Fruit fly (Drosophila melanogaster) whole organism, embryonic: ENCODE measurements around the gene ple.
A peak's percentile ranks its signal among the peaks of the same experiment; 100 is the strongest.

Source experiments
- Antp ChIP-seq: fragments of 200-800 bp; sonication (Bioruptor generic); optimal IDR thresholded peaks from 3 replicates; lab custom pipeline; 2016; ENCODE audit warnings: missing biosample characterization, missing genetic modification characterization
- Atf-2 ChIP-seq: fragments of 200-800 bp; sonication (Bioruptor generic); optimal IDR thresholded peaks from 2 replicates; lab custom pipeline; 2016; ENCODE audit warnings: missing biosample characterization, missing genetic modification characterization
- C15 ChIP-seq: fragments of 200-800 bp; sonication (Bioruptor generic); IDR thresholded peaks from 3 replicates; pipeline ENCODE4 v1.3.6; 2022; ENCODE audit warnings: missing biosample characterization, missing genetic modification characterization
- CG10959 ChIP-seq: fragments of 200-800 bp; sonication (Bioruptor generic); IDR thresholded peaks from 2 replicates; pipeline ENCODE4 v1.3.6; 2022; ENCODE audit warnings: missing biosample characterization, missing genetic modification characterization
- CG12236 ChIP-seq: fragments of 200-800 bp; sonication (Bioruptor generic); optimal IDR thresholded peaks from 2 replicates; lab custom pipeline; 2016; ENCODE audit warnings: missing biosample characterization, missing genetic modification characterization
- CG13123 ChIP-seq: fragments of 200-800 bp; sonication (Bioruptor generic); optimal IDR thresholded peaks from 2 replicates; lab custom pipeline; 2016; ENCODE audit warnings: missing biosample characterization, missing genetic modification characterization
- CG14667 ChIP-seq: fragments of 200-800 bp; sonication (Bioruptor generic); IDR thresholded peaks from 2 replicates; pipeline ENCODE4 v1.3.6; 2022; ENCODE audit warnings: missing biosample characterization, missing genetic modification characterization
- CG14710 ChIP-seq: fragments of 200-800 bp; sonication (Bioruptor generic); optimal IDR thresholded peaks from 3 replicates; lab custom pipeline; 2019; ENCODE audit warnings: missing biosample characterization, mild to moderate bottlenecking, missing genetic modification characterization, moderate library complexity
- CG14965 ChIP-seq: fragments of 200-800 bp; sonication (Bioruptor generic); optimal IDR thresholded peaks from 2 replicates; lab custom pipeline; 2016; ENCODE audit warnings: missing biosample characterization, missing genetic modification characterization, borderline replicate concordance
- CG15601 ChIP-seq: fragments of 200-800 bp; sonication (Bioruptor generic); optimal IDR thresholded peaks from 3 replicates; lab custom pipeline; 2019; ENCODE audit warnings: missing biosample characterization, mild to moderate bottlenecking, missing genetic modification characterization, moderate library complexity
- CG16815 ChIP-seq: fragments of 200-800 bp; sonication (Bioruptor generic); optimal IDR thresholded peaks from 3 replicates; lab custom pipeline; 2017; ENCODE audit warnings: missing biosample characterization, mild to moderate bottlenecking, missing genetic modification characterization
- CG17802 ChIP-seq: fragments of 200-800 bp; sonication (Bioruptor generic); optimal IDR thresholded peaks from 2 replicates; lab custom pipeline; 2018; ENCODE audit warnings: missing biosample characterization, mild to moderate bottlenecking, missing genetic modification characterization, moderate library complexity
- CG2129 ChIP-seq: fragments of 200-800 bp; sonication (Bioruptor generic); IDR thresholded peaks from 2 replicates; pipeline ENCODE4 v1.3.6; 2022; ENCODE audit warnings: missing biosample characterization, missing genetic modification characterization; ENCODE audit not compliant: partially characterized antibody
- CG30020 ChIP-seq: fragments of 200-800 bp; optimal IDR thresholded peaks from 2 replicates; lab custom pipeline; 2019; ENCODE audit warnings: missing biosample characterization, mild to moderate bottlenecking, missing genetic modification characterization, moderate library complexity
- CG31365 ChIP-seq: fragments of 200-800 bp; sonication (Bioruptor generic); optimal IDR thresholded peaks from 2 replicates; lab custom pipeline; 2018; ENCODE audit warnings: missing biosample characterization, mild to moderate bottlenecking, missing genetic modification characterization
- CG33557 ChIP-seq: fragments of 200-800 bp; sonication (Bioruptor generic); optimal IDR thresholded peaks from 2 replicates; lab custom pipeline; 2019; ENCODE audit warnings: missing biosample characterization, mild to moderate bottlenecking, missing genetic modification characterization, moderate library complexity
- CG6683 ChIP-seq: fragments of 200-800 bp; sonication (Bioruptor generic); optimal IDR thresholded peaks from 2 replicates; lab custom pipeline; 2017; ENCODE audit warnings: missing biosample characterization, mild to moderate bottlenecking, missing genetic modification characterization, missing genetic modification reagents
- CG8089 ChIP-seq: fragments of 200-800 bp; sonication (Bioruptor generic); optimal IDR thresholded peaks from 3 replicates; lab custom pipeline; 2016; ENCODE audit warnings: missing biosample characterization, missing genetic modification characterization
- D19B ChIP-seq: fragments of 200-800 bp; sonication (Bioruptor generic); optimal IDR thresholded peaks from 2 replicates; lab custom pipeline; 2017; ENCODE audit warnings: missing biosample characterization, mild to moderate bottlenecking, missing genetic modification characterization
- Dad ChIP-seq: fragments of 200-800 bp; sonication (Bioruptor generic); optimal IDR thresholded peaks from 3 replicates; lab custom pipeline; 2016; ENCODE audit warnings: missing biosample characterization, missing genetic modification characterization
- E2f1 ChIP-seq: fragments of 200-800 bp; sonication (Bioruptor generic); IDR thresholded peaks from 2 replicates; pipeline ENCODE4 v1.3.6; 2022; ENCODE audit warnings: missing biosample characterization, missing genetic modification characterization
- Hand ChIP-seq: fragments of 200-800 bp; sonication (Bioruptor generic); optimal IDR thresholded peaks from 2 replicates; lab custom pipeline; 2017; ENCODE audit warnings: mild to moderate bottlenecking, missing biosample characterization, missing genetic modification reagents, missing genetic modification characterization
- Hsf ChIP-seq: fragments of 200-800 bp; sonication (Bioruptor generic); optimal IDR thresholded peaks from 3 replicates; lab custom pipeline; 2016; ENCODE audit warnings: missing biosample characterization, missing genetic modification characterization
- Mes4 ChIP-seq: fragments of 200-800 bp; sonication (Bioruptor generic); optimal IDR thresholded peaks from 2 replicates; lab custom pipeline; 2016; ENCODE audit warnings: missing biosample characterization, missing genetic modification characterization
- Nf-YA ChIP-seq: fragments of 200-800 bp; sonication (Bioruptor generic); IDR thresholded peaks from 2 replicates; pipeline ENCODE4 v1.3.6; 2022; ENCODE audit warnings: missing biosample characterization, missing genetic modification characterization
- Sry-β ChIP-seq: fragments of 200-800 bp; sonication (Bioruptor generic); optimal IDR thresholded peaks from 2 replicates; lab custom pipeline; 2018; ENCODE audit warnings: missing biosample characterization, mild to moderate bottlenecking, missing genetic modification characterization, moderate library complexity
- Usf ChIP-seq: fragments of 200-800 bp; sonication (Bioruptor generic); optimal IDR thresholded peaks from 2 replicates; lab custom pipeline; 2017; ENCODE audit warnings: missing genotype, missing biosample characterization, missing genetic modification characterization
- ase ChIP-seq: fragments of 200-800 bp; sonication (Bioruptor generic); IDR thresholded peaks from 3 replicates; pipeline ENCODE4 v1.3.6; 2022; ENCODE audit warnings: missing biosample characterization, missing genetic modification characterization
- ato ChIP-seq: fragments of 200-800 bp; sonication (Bioruptor generic); IDR thresholded peaks from 2 replicates; pipeline ENCODE4 v1.3.6; 2022; ENCODE audit warnings: missing biosample characterization, missing genetic modification characterization; ENCODE audit not compliant: partially characterized antibody
- cwo ChIP-seq: fragments of 200-800 bp; sonication (Bioruptor generic); optimal IDR thresholded peaks from 3 replicates; lab custom pipeline; 2017; ENCODE audit warnings: missing biosample characterization, missing genetic modification characterization, mild to moderate bottlenecking, moderate library complexity, missing genetic modification reagents
- dm ChIP-seq: fragments of 200-800 bp; sonication (Bioruptor generic); optimal IDR thresholded peaks from 3 replicates; lab custom pipeline; 2016; ENCODE audit warnings: missing biosample characterization, missing genetic modification characterization
- dmrt11E ChIP-seq: fragments of 200-800 bp; sonication (Bioruptor generic); optimal IDR thresholded peaks from 3 replicates; lab custom pipeline; 2018; ENCODE audit warnings: missing biosample characterization, mild to moderate bottlenecking, missing genetic modification characterization, moderate library complexity
- gt ChIP-seq: fragments of 200-800 bp; sonication (Bioruptor generic); IDR thresholded peaks from 2 replicates; pipeline ENCODE4 v1.3.6; 2022; ENCODE audit warnings: missing biosample characterization, missing genetic modification characterization
- jigr1 ChIP-seq: fragments of 200-800 bp; sonication (Bioruptor generic); IDR thresholded peaks from 3 replicates; pipeline ENCODE4 v1.3.6; 2022; ENCODE audit warnings: missing biosample characterization, missing genetic modification characterization
- kni ChIP-seq: fragments of 200-800 bp; sonication (Bioruptor generic); optimal IDR thresholded peaks from 3 replicates; lab custom pipeline; 2017; ENCODE audit warnings: mild to moderate bottlenecking, missing biosample characterization, missing genetic modification reagents, missing genetic modification characterization
- lmd ChIP-seq: fragments of 200-800 bp; sonication (Bioruptor generic); IDR thresholded peaks from 2 replicates; pipeline ENCODE4 v1.3.6; 2022; ENCODE audit warnings: missing biosample characterization, missing genetic modification characterization
- otp ChIP-seq: fragments of 200-800 bp; sonication (Bioruptor generic); IDR thresholded peaks from 3 replicates; pipeline ENCODE4, ENCODE4 v1.3.6; 2022; ENCODE audit warnings: missing biosample characterization, missing genetic modification characterization
- pan ChIP-seq, 4 experiments: fragments of >200 bp in 3 of 4; fragments of 200-800 bp in 1 of 4; sonication (Bioruptor generic) in 1 of 4; optimal IDR thresholded peaks in 3 of 4; IDR thresholded peaks in 1 of 4; 2 replicates each; pipeline versions ENCODE4 v1.3.6 to Lab custom; 2017 to 2022; ENCODE audit warnings: missing biosample characterization in 2 of 4, missing genetic modification characterization in 2 of 4, mixed read lengths in 1 of 4
- psq ChIP-seq: fragments of 200-800 bp; sonication (Bioruptor generic); optimal IDR thresholded peaks from 2 replicates; lab custom pipeline; 2017; ENCODE audit warnings: missing biosample characterization, missing genetic modification characterization
- sens-2 ChIP-seq: fragments of 200-800 bp; sonication (Bioruptor generic); IDR thresholded peaks from 2 replicates; pipeline ENCODE4 v1.3.6; 2022; ENCODE audit warnings: missing biosample characterization, missing genetic modification characterization
- stwl ChIP-seq: fragments of 200-800 bp; sonication (Bioruptor generic); optimal IDR thresholded peaks from 3 replicates; lab custom pipeline; 2018; ENCODE audit warnings: missing biosample characterization, mild to moderate bottlenecking, missing genetic modification characterization, moderate library complexity
- sug ChIP-seq: fragments of 200-800 bp; optimal IDR thresholded peaks from 2 replicates; lab custom pipeline; 2019; ENCODE audit warnings: missing biosample characterization, mild to moderate bottlenecking, missing genetic modification characterization, moderate library complexity
- tll ChIP-seq, 2 experiments: fragments of 200-800 bp in 1 of 2; fragments of >200 bp in 1 of 2; sonication (Bioruptor generic) in 1 of 2; optimal IDR thresholded peaks; 2 replicates each; lab custom pipeline; 2017 to 2019; ENCODE audit warnings: missing biosample characterization in 2 of 2, missing genetic modification characterization in 2 of 2, mild to moderate bottlenecking in 1 of 2, moderate library complexity in 1 of 2
- toy ChIP-seq: fragments of 200-800 bp; sonication (Bioruptor generic); IDR thresholded peaks from 2 replicates; pipeline ENCODE4 v1.3.6; 2022; ENCODE audit warnings: missing biosample characterization, missing genetic modification characterization
- twi ChIP-seq: fragments of 200-800 bp; optimal IDR thresholded peaks from 2 replicates; lab custom pipeline; 2019; ENCODE audit warnings: missing biosample characterization, mild to moderate bottlenecking, missing genetic modification characterization, moderate library complexity
- vnd ChIP-seq: fragments of 200-800 bp; sonication (Bioruptor generic); IDR thresholded peaks from 3 replicates; pipeline ENCODE4 v1.3.6; 2022; ENCODE audit warnings: missing biosample characterization, missing genetic modification characterization; ENCODE audit not compliant: partially characterized antibody
- wdn ChIP-seq: fragments of 200-800 bp; sonication (Bioruptor generic); IDR thresholded peaks from 2 replicates; pipeline ENCODE4 v1.3.6; 2022; ENCODE audit warnings: missing biosample characterization, missing genetic modification characterization
- yki ChIP-seq: fragments of >200 bp; optimal IDR thresholded peaks from 3 replicates; lab custom pipeline; 2018
- zen ChIP-seq: fragments of 200-800 bp; sonication (Bioruptor generic); optimal IDR thresholded peaks from 3 replicates; lab custom pipeline; 2018; ENCODE audit warnings: missing biosample characterization, mild to moderate bottlenecking, missing genetic modification characterization, moderate library complexity

The ple gene

dm6 chr3L:6743346-6744165, 24.2 kb upstream of the ple start (continued):
- TF ChIP-seq CG12236 (GFP tag; lab: Kevin White, UChicago) (no peak), sens-2 (GFP tag; lab: Robert Waterston, UW) (no peak), Sry-β (GFP tag; lab: Kevin White, UChicago) (peak; percentile 57), CG33557 (GFP tag; lab: Kevin White, UChicago) (peak; percentile 19), CG2129 (no peak), lmd (no peak), psq (peak; percentile 99), gt (GFP tag; lab: Robert Waterston, UW) (no peak), dmrt11E (tag; lab: Kevin White, UChicago) (peak; percentile 49), Atf-2 (GFP tag; lab: Kevin White, UChicago) (no peak), sug (tag; lab: Kevin White, UChicago) (peak; percentile 62), vnd (GFP tag; lab: Robert Waterston, UW) (no peak), CG31365 (tag; lab: Kevin White, UChicago) (no peak), CG14710 (tag; lab: Kevin White, UChicago) (peak; percentile 39), Hand (peak; percentile 36), pan (optimal IDR thresholded peaks at IDR 0.05; lab: Kevin White, UChicago) (no peak), pan (GFP tag; optimal IDR thresholded peaks at IDR 0.05 in 1 of 2, IDR thresholded peaks at IDR 0.05 in 1 of 2) (no peak), Nf-YA (no peak), Hsf (GFP tag; lab: Kevin White, UChicago) (no peak), jigr1 (GFP tag; lab: Robert Waterston, UW) (no peak), Antp (GFP tag; lab: Kevin White, UChicago) (no peak), Mes4 (no peak), C15 (no peak), dm (GFP tag; lab: Kevin White, UChicago) (peak; percentile 88), stwl (peak; percentile 27), toy (GFP tag; lab: Robert Waterston, UW) (no peak), CG6683 (GFP tag; lab: Kevin White, UChicago) (no peak), Usf (no peak), CG16815 (GFP tag; lab: Kevin White, UChicago) (no peak), ato (GFP tag; lab: Robert Waterston, UW) (peak; percentile 39; the same call in 1 of the 2 replicates), zen (tag; lab: Kevin White, UChicago) (no peak), E2f1 (GFP tag; lab: Robert Waterston, UW) (no peak), CG10959 (GFP tag; lab: Robert Waterston, UW) (no peak), yki (lab: Kevin White, UChicago) (no peak), CG14965 (GFP tag; lab: Kevin White, UChicago) (no peak), tll (GFP tag; optimal IDR thresholded peaks at IDR 0.05; lab: Kevin White, UChicago) (peak in 1 of 2 experiments; percentile 48), CG13123 (GFP tag; lab: Kevin White, UChicago) (no peak), CG8089 (GFP tag; lab: Kevin White, UChicago) (no peak), D19B (no peak), CG15601 (no peak), otp (GFP tag; lab: Robert Waterston, UW) (0 out of 3 replicates have a peak, but pooled peaks have one; percentile 34), CG17802 (no peak), Dad (GFP tag; lab: Kevin White, UChicago) (no peak), ase (no peak; the same call in 2 of the 3 replicates), wdn (no peak), kni (GFP tag; lab: Kevin White, UChicago) (peak; percentile 10), CG30020 (no peak), twi (tag; lab: Kevin White, UChicago) (no peak), CG14667 (no peak), cwo (no peak)
